Worm (Caenorhabditis elegans) whole organism, L1 larva: ENCODE measurements around the gene strd-1.
A peak's percentile ranks its signal among the peaks of the same experiment; 100 is the strongest.

Experiments
- C34B4.2 ChIP-seq: sonication (generic microtip); optimal IDR thresholded peaks from 2 replicates; lab custom pipeline; 2017; ENCODE audit warnings: mild to moderate bottlenecking, missing genetic modification characterization, missing compliant biosample characterization
- F16B12.6 ChIP-seq: fragments of 150-350 bp; optimal IDR thresholded peaks from 2 replicates; lab custom pipeline; 2014; ENCODE audit warnings: missing biosample characterization, missing genetic modification characterization
- aha-1 ChIP-seq: fragments of 150-350 bp; optimal IDR thresholded peaks from 2 replicates; lab custom pipeline; 2014; ENCODE audit warnings: missing biosample characterization, missing genetic modification characterization
- blmp-1 ChIP-seq: fragments of 150-350 bp; optimal IDR thresholded peaks from 2 replicates; lab custom pipeline; 2014; ENCODE audit warnings: missing biosample characterization, missing genetic modification characterization
- ceh-63 ChIP-seq: fragments of 200-800 bp; sonication (Bioruptor generic); optimal IDR thresholded peaks from 2 replicates; lab custom pipeline; 2018; ENCODE audit warnings: mild to moderate bottlenecking, missing genetic modification characterization, missing compliant biosample characterization
- ceh-8 ChIP-seq: fragments of 200-800 bp; sonication (Bioruptor generic); optimal IDR thresholded peaks from 2 replicates; lab custom pipeline; 2018; ENCODE audit warnings: mild to moderate bottlenecking, missing genetic modification characterization, moderate library complexity, missing compliant biosample characterization
- ceh-82 ChIP-seq, 3 experiments: fragments of 150-350 bp in 1 of 3; sonication (generic microtip) in 2 of 3; optimal IDR thresholded peaks; 2 replicates each; lab custom pipeline; 2014 to 2017; ENCODE audit warnings: missing biosample characterization in 3 of 3, missing genetic modification characterization in 3 of 3
- ces-1 ChIP-seq: fragments of 150-350 bp; optimal IDR thresholded peaks from 2 replicates; lab custom pipeline; 2014; ENCODE audit warnings: missing biosample characterization, missing genetic modification reagents, missing genetic modification characterization
- dpl-1 ChIP-seq, 3 experiments: fragments of 150-350 bp in 2 of 3; sonication (generic microtip) in 1 of 3; optimal IDR thresholded peaks; 2 replicates each; lab custom pipeline; 2014 to 2017; ENCODE audit warnings: missing biosample characterization in 3 of 3, missing genetic modification characterization in 3 of 3, missing genetic modification reagents in 3 of 3
- dsc-1 ChIP-seq: sonication (generic microtip); optimal IDR thresholded peaks from 2 replicates; lab custom pipeline; 2016; ENCODE audit warnings: mild to moderate bottlenecking, missing genetic modification characterization, missing compliant biosample characterization
- efl-1 ChIP-seq, 4 experiments: fragments of 150-350 bp; optimal IDR thresholded peaks in 3 of 4; peaks in 1 of 4; 1 replicate in 1 of 4; 2 replicates in 3 of 4; lab custom pipeline; 2014; ENCODE audit warnings: missing biosample characterization in 2 of 4, missing genetic modification characterization in 2 of 4, missing genetic modification reagents in 2 of 4
- egl-13 ChIP-seq: sonication (generic microtip); optimal IDR thresholded peaks from 2 replicates; lab custom pipeline; 2016; ENCODE audit warnings: missing genotype, missing genetic modification reagents, missing genetic modification characterization, missing compliant biosample characterization
- ets-5 ChIP-seq: fragments of 200-800 bp; sonication (Bioruptor generic); IDR thresholded peaks from 2 replicates; pipeline ENCODE4 v1.3.6; 2022; ENCODE audit warnings: missing genetic modification characterization, missing compliant biosample characterization
- fkh-4 ChIP-seq: sonication (generic microtip); optimal IDR thresholded peaks from 2 replicates; lab custom pipeline; 2016; ENCODE audit warnings: missing compliant biosample characterization, missing genetic modification characterization, borderline replicate concordance
- fkh-8 ChIP-seq: sonication (generic microtip); optimal IDR thresholded peaks from 2 replicates; lab custom pipeline; 2016; ENCODE audit warnings: mild to moderate bottlenecking, missing genetic modification characterization, missing compliant biosample characterization
- hpl-2 ChIP-seq: fragments of 150-350 bp; optimal IDR thresholded peaks from 2 replicates; lab custom pipeline; 2014; ENCODE audit warnings: missing biosample characterization, missing genetic modification reagents, missing genetic modification characterization
- lin-15B ChIP-seq: fragments of 150-350 bp; sonication (generic microtip); optimal IDR thresholded peaks from 3 replicates; lab custom pipeline; 2014; ENCODE audit warnings: missing biosample characterization, missing genetic modification characterization
- lin-35 ChIP-seq, 2 experiments: fragments of 150-350 bp; optimal IDR thresholded peaks; 2 replicates each; lab custom pipeline; 2014; ENCODE audit warnings: missing biosample characterization in 2 of 2, missing genetic modification characterization in 2 of 2, missing genetic modification reagents in 2 of 2
- lir-3 ChIP-seq: sonication (generic microtip); optimal IDR thresholded peaks from 2 replicates; lab custom pipeline; 2016; ENCODE audit warnings: mild to moderate bottlenecking, missing genetic modification characterization, moderate library complexity, missing compliant biosample characterization; ENCODE audit not compliant: poor library complexity
- lsy-2 ChIP-seq, 2 experiments: fragments of 150-350 bp; optimal IDR thresholded peaks; 2 replicates each; lab custom pipeline; 2014; ENCODE audit warnings: missing biosample characterization in 2 of 2, missing genetic modification characterization in 2 of 2
- mab-9 ChIP-seq: fragments of 200-800 bp; sonication (Bioruptor generic); IDR thresholded peaks from 2 replicates; pipeline ENCODE4 v1.3.6; 2022; ENCODE audit warnings: missing genetic modification reagents, missing genetic modification characterization, missing compliant biosample characterization
- mdl-1 ChIP-seq, 2 experiments: fragments of 150-350 bp; optimal IDR thresholded peaks; 2 replicates each; lab custom pipeline; 2014 to 2017; ENCODE audit warnings: missing biosample characterization in 2 of 2, missing genetic modification characterization in 2 of 2, inconsistent platforms in 1 of 2
- nhr-12 ChIP-seq: sonication (generic microtip); optimal IDR thresholded peaks from 2 replicates; lab custom pipeline; 2017; ENCODE audit warnings: missing biosample characterization, missing genetic modification characterization
- nhr-20 ChIP-seq: sonication (generic microtip); optimal IDR thresholded peaks from 2 replicates; lab custom pipeline; 2016; ENCODE audit warnings: mild to moderate bottlenecking, missing genetic modification characterization, missing compliant biosample characterization
- nhr-47 ChIP-seq: sonication (generic microtip); optimal IDR thresholded peaks from 2 replicates; lab custom pipeline; 2016; ENCODE audit warnings: mild to moderate bottlenecking, missing genetic modification characterization, moderate library complexity, missing compliant biosample characterization
- nhr-76 ChIP-seq: sonication (generic microtip); optimal IDR thresholded peaks from 2 replicates; lab custom pipeline; 2017; ENCODE audit warnings: missing biosample characterization, missing genetic modification characterization
- nhr-84 ChIP-seq: sonication (generic microtip); optimal IDR thresholded peaks from 2 replicates; lab custom pipeline; 2017; ENCODE audit warnings: missing biosample characterization, missing genetic modification characterization
- nhr-90 ChIP-seq: sonication (generic microtip); optimal IDR thresholded peaks from 2 replicates; lab custom pipeline; 2016; ENCODE audit warnings: mild to moderate bottlenecking, missing genetic modification characterization, missing compliant biosample characterization; ENCODE audit not compliant: poor library complexity
- pag-3 ChIP-seq: sonication (generic microtip); optimal IDR thresholded peaks from 2 replicates; lab custom pipeline; 2017; ENCODE audit warnings: missing genetic modification characterization, mild to moderate bottlenecking, missing compliant biosample characterization, antibody characterized with exemption, borderline replicate concordance; ENCODE audit not compliant: insufficient read depth
- pqm-1 ChIP-seq: sonication (generic microtip); optimal IDR thresholded peaks from 3 replicates; lab custom pipeline; 2017; ENCODE audit warnings: missing biosample characterization, missing genetic modification characterization
- skn-1 ChIP-seq: fragments of 150-350 bp; optimal IDR thresholded peaks from 2 replicates; lab custom pipeline; 2014; ENCODE audit warnings: missing biosample characterization, missing genetic modification characterization
- unc-30 ChIP-seq: sonication (generic microtip); optimal IDR thresholded peaks from 2 replicates; lab custom pipeline; 2017; ENCODE audit warnings: missing biosample characterization, missing genetic modification characterization
- vab-15 ChIP-seq: sonication (generic microtip); optimal IDR thresholded peaks from 2 replicates; lab custom pipeline; 2017; ENCODE audit warnings: missing genotype, mild to moderate bottlenecking, missing genetic modification characterization, missing compliant biosample characterization
- xbp-1 ChIP-seq: sonication (generic microtip); optimal IDR thresholded peaks from 2 replicates; lab custom pipeline; 2016; ENCODE audit warnings: missing genetic modification characterization, missing compliant biosample characterization
- zip-4 ChIP-seq: fragments of 200-800 bp; sonication (Bioruptor generic); optimal IDR thresholded peaks from 2 replicates; lab custom pipeline; 2018; ENCODE audit warnings: mild to moderate bottlenecking, missing genetic modification characterization, moderate library complexity, missing compliant biosample characterization
- ztf-4 ChIP-seq: fragments of 150-350 bp; optimal IDR thresholded peaks from 2 replicates; lab custom pipeline; 2014; ENCODE audit warnings: missing biosample characterization, missing genetic modification characterization

strd-1 gene

ce11 chrIII:10905112-10905511 is 42.1 kb upstream of the strd-1 start (continued):
- TF ChIP-seq zip-4 (GFP tag; lab: Kevin White, UChicago) (no peak), egl-13 (peak; percentile 51), efl-1 (optimal IDR thresholded peaks at IDR 0.05; lab: Kevin White, UChicago) (peak; percentile 57 to 73), efl-1 (GFP tag; optimal IDR thresholded peaks at IDR 0.05 in 1 of 2; lab: Kevin White, UChicago) (peak; percentile 88 to 97), ztf-4 (tag; lab: Kevin White, UChicago) (no peak), nhr-84 (tag; lab: Kevin White, UChicago) (no peak), ceh-8 (GFP tag; lab: Kevin White, UChicago) (peak; percentile 52), lir-3 (tag; lab: Kevin White, UChicago) (no peak), xbp-1 (tag; lab: Kevin White, UChicago) (peak; percentile 22)
- TF ChIP-seq, all 84 proteins: peak for 20

- TF ChIP-seq dpl-1 (GFP tag; optimal IDR thresholded peaks at IDR 0.05; lab: Kevin White, UChicago), result peak in 2 of 3 experiments; percentile 22 to 48
- peak; percentile 73 for TF ChIP-seq fkh-8 (tag; lab: Kevin White, UChicago)
- TF ChIP-seq nhr-76 (tag; lab: Kevin White, UChicago), result no peak
- peak in 1 of 2 experiments; percentile 26 for TF ChIP-seq lsy-2 (tag; optimal IDR thresholded peaks at IDR 0.05; lab: Kevin White, UChicago)
- peak in 1 of 3 experiments; percentile 17 for TF ChIP-seq ceh-82 (tag; optimal IDR thresholded peaks at IDR 0.05; lab: Kevin White, UChicago)
- TF ChIP-seq dsc-1 (tag; lab: Kevin White, UChicago), result peak; percentile 9
- peak in 1 of 2 experiments; percentile 9 for TF ChIP-seq efl-1 (optimal IDR thresholded peaks at IDR 0.05; lab: Kevin White, UChicago)
- peak; percentile 27 to 96 for TF ChIP-seq efl-1 (GFP tag; optimal IDR thresholded peaks at IDR 0.05 in 1 of 2; lab: Kevin White, UChicago)
- no peak for TF ChIP-seq pag-3
- peak; percentile 8 for TF ChIP-seq nhr-47 (tag; lab: Kevin White, UChicago)
- TF ChIP-seq, all 84 proteins: peak for 7
These were observed 40.9 kb upstream of the strd-1 start for ce11 chrIII:10906325-10906724.

- no peak for TF ChIP-seq blmp-1 (tag; lab: Kevin White, UChicago)
- peak in 1 of 2 experiments; percentile 27 for TF ChIP-seq lin-35 (GFP tag; optimal IDR thresholded peaks at IDR 0.05; lab: Kevin White, UChicago)
- no peak for TF ChIP-seq nhr-47 (tag; lab: Kevin White, UChicago)
- TF ChIP-seq fkh-4 (tag; lab: Kevin White, UChicago), result no peak
- no peak for TF ChIP-seq efl-1 (optimal IDR thresholded peaks at IDR 0.05; lab: Kevin White, UChicago)
- peak; percentile 40 to 97 for TF ChIP-seq efl-1 (GFP tag; optimal IDR thresholded peaks at IDR 0.05 in 1 of 2; lab: Kevin White, UChicago)
- TF ChIP-seq lin-15B (tag; lab: Kevin White, UChicago), result no peak
- TF ChIP-seq C34B4.2 (tag; lab: Kevin White, UChicago), result no peak
- TF ChIP-seq ces-1, result no peak
- TF ChIP-seq vab-15, result no peak
- no peak for TF ChIP-seq nhr-12 (tag; lab: Kevin White, UChicago)
- TF ChIP-seq pqm-1 (tag; lab: Kevin White, UChicago), result no peak
- TF ChIP-seq hpl-2 (GFP tag; lab: Kevin White, UChicago), result no peak
- no peak for TF ChIP-seq F16B12.6 (tag; lab: Kevin White, UChicago)
- peak in 2 of 3 experiments; percentile 27 to 62 for TF ChIP-seq dpl-1 (GFP tag; optimal IDR thresholded peaks at IDR 0.05; lab: Kevin White, UChicago)
- TF ChIP-seq nhr-90 (tag; lab: Kevin White, UChicago), result no peak
- TF ChIP-seq, all 84 proteins: peak for 3
These were observed 39.5 kb upstream of the strd-1 start for ce11 chrIII:10907678-10908217.

ce11 chrIII:10908543-10908942 is 38.7 kb upstream of the strd-1 start:
- TF ChIP-seq unc-30 (tag; lab: Kevin White, UChicago) (no peak), mdl-1 (tag; optimal IDR thresholded peaks at IDR 0.05; lab: Kevin White, UChicago) (no peak), dpl-1 (GFP tag; optimal IDR thresholded peaks at IDR 0.05; lab: Kevin White, UChicago) (peak in 1 of 3 experiments; percentile 39), efl-1 (optimal IDR thresholded peaks at IDR 0.05; lab: Kevin White, UChicago) (no peak), efl-1 (GFP tag; optimal IDR thresholded peaks at IDR 0.05 in 1 of 2; lab: Kevin White, UChicago) (peak in 1 of 2 experiments; percentile 68), nhr-20 (tag; lab: Kevin White, UChicago) (no peak), ets-5 (GFP tag; lab: Robert Waterston, UW) (no peak), egl-13 (no peak), ceh-63 (GFP tag; lab: Kevin White, UChicago) (no peak), skn-1 (no peak), aha-1 (tag; lab: Kevin White, UChicago) (no peak), F16B12.6 (tag; lab: Kevin White, UChicago) (no peak), mab-9 (GFP tag; lab: Robert Waterston, UW) (no peak), C34B4.2 (tag; lab: Kevin White, UChicago) (no peak)
